Worm (Caenorhabditis elegans) whole organism, L1 larva: ENCODE results near the gene ZK1010.4.

ENCODE experiments used
- C04F5.9 ChIP-seq: sonication (generic microtip); optimal IDR thresholded peaks from 2 replicates; lab custom pipeline; 2016; ENCODE audit warnings: missing genetic modification characterization, missing compliant biosample characterization
- C34B4.2 ChIP-seq: sonication (generic microtip); optimal IDR thresholded peaks from 2 replicates; lab custom pipeline; 2017; ENCODE audit warnings: mild to moderate bottlenecking, missing genetic modification characterization, missing compliant biosample characterization
- Y116A8C.19 ChIP-seq: sonication (generic microtip); optimal IDR thresholded peaks from 2 replicates; lab custom pipeline; 2016; ENCODE audit warnings: missing compliant biosample characterization, missing genetic modification characterization, borderline replicate concordance
- aha-1 ChIP-seq: fragments of 150-350 bp; optimal IDR thresholded peaks from 2 replicates; lab custom pipeline; 2014; ENCODE audit warnings: missing biosample characterization, missing genetic modification characterization
- aly-2 ChIP-seq: fragments of 150-350 bp; optimal IDR thresholded peaks from 2 replicates; lab custom pipeline; 2014; ENCODE audit warnings: missing biosample characterization, missing genetic modification characterization
- blmp-1 ChIP-seq: fragments of 150-350 bp; optimal IDR thresholded peaks from 2 replicates; lab custom pipeline; 2014; ENCODE audit warnings: missing biosample characterization, missing genetic modification characterization
- ceh-82 ChIP-seq, 3 experiments: fragments of 150-350 bp in 1 of 3; sonication (generic microtip) in 2 of 3; optimal IDR thresholded peaks; 2 replicates each; lab custom pipeline; 2014 to 2017; ENCODE audit warnings: missing biosample characterization in 3 of 3, missing genetic modification characterization in 3 of 3
- dsc-1 ChIP-seq: sonication (generic microtip); optimal IDR thresholded peaks from 2 replicates; lab custom pipeline; 2016; ENCODE audit warnings: mild to moderate bottlenecking, missing genetic modification characterization, missing compliant biosample characterization
- efl-1 ChIP-seq, 4 experiments: fragments of 150-350 bp; optimal IDR thresholded peaks in 3 of 4; peaks in 1 of 4; 1 replicate in 1 of 4; 2 replicates in 3 of 4; lab custom pipeline; 2014; ENCODE audit warnings: missing biosample characterization in 2 of 4, missing genetic modification characterization in 2 of 4, missing genetic modification reagents in 2 of 4
- elt-2 ChIP-seq: sonication (generic microtip); optimal IDR thresholded peaks from 2 replicates; lab custom pipeline; 2016; ENCODE audit warnings: missing genetic modification characterization, mild to moderate bottlenecking, inconsistent platforms, missing compliant biosample characterization, missing genetic modification reagents
- elt-3 ChIP-seq, 6 experiments: fragments of 150-350 bp in 1 of 6; sonication (generic microtip); optimal IDR thresholded peaks; 2 replicates each; lab custom pipeline; 2017 to 2018; ENCODE audit warnings: missing biosample characterization in 6 of 6, missing genetic modification characterization in 6 of 6, inconsistent platforms in 1 of 6
- fkh-8 ChIP-seq: sonication (generic microtip); optimal IDR thresholded peaks from 2 replicates; lab custom pipeline; 2016; ENCODE audit warnings: mild to moderate bottlenecking, missing genetic modification characterization, missing compliant biosample characterization
- irx-1 ChIP-seq: sonication (generic microtip); optimal IDR thresholded peaks from 2 replicates; lab custom pipeline; 2016; ENCODE audit warnings: missing genetic modification characterization, missing compliant biosample characterization
- isw-1 ChIP-seq: fragments of 200-800 bp; sonication (Bioruptor generic); IDR thresholded peaks from 2 replicates; pipeline ENCODE4 v1.3.6; 2022; ENCODE audit warnings: missing genetic modification characterization, missing compliant biosample characterization
- lin-13 ChIP-seq: fragments of 150-350 bp; optimal IDR thresholded peaks from 2 replicates; lab custom pipeline; 2014; ENCODE audit warnings: missing biosample characterization, missing genetic modification reagents, missing genetic modification characterization
- lin-35 ChIP-seq, 2 experiments: fragments of 150-350 bp; optimal IDR thresholded peaks; 2 replicates each; lab custom pipeline; 2014; ENCODE audit warnings: missing biosample characterization in 2 of 2, missing genetic modification characterization in 2 of 2, missing genetic modification reagents in 2 of 2
- mef-2 ChIP-seq: fragments of 150-350 bp; optimal IDR thresholded peaks from 2 replicates; lab custom pipeline; 2014; ENCODE audit warnings: missing biosample characterization, missing genetic modification characterization
- mep-1 ChIP-seq: fragments of 150-350 bp; optimal IDR thresholded peaks from 2 replicates; lab custom pipeline; 2014; ENCODE audit warnings: missing biosample characterization, missing genetic modification characterization
- nhr-11 ChIP-seq: fragments of 150-350 bp; optimal IDR thresholded peaks from 2 replicates; lab custom pipeline; 2014; ENCODE audit warnings: missing biosample characterization, missing genetic modification characterization
- nhr-19 ChIP-seq: fragments of 200-800 bp; sonication (Bioruptor generic); conservative IDR thresholded peaks from 2 replicates; pipeline ENCODE4 v1.3.6; 2022; ENCODE audit warnings: missing genetic modification characterization, missing compliant biosample characterization
- nhr-47 ChIP-seq: sonication (generic microtip); optimal IDR thresholded peaks from 2 replicates; lab custom pipeline; 2016; ENCODE audit warnings: mild to moderate bottlenecking, missing genetic modification characterization, moderate library complexity, missing compliant biosample characterization
- nhr-85 ChIP-seq: sonication (generic microtip); peaks from one replicate; lab custom pipeline; 2016; ENCODE audit warnings: missing genetic modification characterization, inconsistent platforms, missing compliant biosample characterization
- nhr-90 ChIP-seq: sonication (generic microtip); optimal IDR thresholded peaks from 2 replicates; lab custom pipeline; 2016; ENCODE audit warnings: mild to moderate bottlenecking, missing genetic modification characterization, missing compliant biosample characterization; ENCODE audit not compliant: poor library complexity
- pax-3 ChIP-seq: fragments of 200-800 bp; sonication (Bioruptor generic); optimal IDR thresholded peaks from 2 replicates; lab custom pipeline; 2018; ENCODE audit warnings: mild to moderate bottlenecking, missing genetic modification characterization, moderate library complexity, missing compliant biosample characterization
- pqm-1 ChIP-seq: sonication (generic microtip); optimal IDR thresholded peaks from 3 replicates; lab custom pipeline; 2017; ENCODE audit warnings: missing biosample characterization, missing genetic modification characterization
- skn-1 ChIP-seq: fragments of 150-350 bp; optimal IDR thresholded peaks from 2 replicates; lab custom pipeline; 2014; ENCODE audit warnings: missing biosample characterization, missing genetic modification characterization
- snu-23 ChIP-seq: sonication (generic microtip); optimal IDR thresholded peaks from 2 replicates; lab custom pipeline; 2016; ENCODE audit warnings: missing genetic modification characterization, missing compliant biosample characterization
- sup-37 ChIP-seq: fragments of 200-800 bp; sonication (Bioruptor generic); optimal IDR thresholded peaks from 2 replicates; lab custom pipeline; 2018; ENCODE audit warnings: mild to moderate bottlenecking, missing genetic modification characterization, missing compliant biosample characterization
- tbx-2 ChIP-seq: sonication (generic microtip); optimal IDR thresholded peaks from 2 replicates; lab custom pipeline; 2016; ENCODE audit warnings: missing genetic modification characterization, missing compliant biosample characterization
- unc-130 ChIP-seq: fragments of 150-350 bp; optimal IDR thresholded peaks from 2 replicates; lab custom pipeline; 2017; ENCODE audit warnings: missing biosample characterization, missing genetic modification characterization, inconsistent platforms
- unc-86 ChIP-seq: sonication (generic microtip); optimal IDR thresholded peaks from 2 replicates; lab custom pipeline; 2016; ENCODE audit warnings: missing genetic modification characterization, missing compliant biosample characterization
- unc-98 ChIP-seq: fragments of 200-800 bp; sonication (Bioruptor generic); IDR thresholded peaks from 2 replicates; pipeline ENCODE4 v1.3.6; 2022; ENCODE audit warnings: missing genetic modification characterization, missing compliant biosample characterization
- vab-15 ChIP-seq: sonication (generic microtip); optimal IDR thresholded peaks from 2 replicates; lab custom pipeline; 2017; ENCODE audit warnings: missing genotype, mild to moderate bottlenecking, missing genetic modification characterization, missing compliant biosample characterization
- zag-1 ChIP-seq: fragments of 150-350 bp; optimal IDR thresholded peaks from 2 replicates; lab custom pipeline; 2014; ENCODE audit warnings: missing biosample characterization, missing genetic modification characterization
- zip-4 ChIP-seq: fragments of 200-800 bp; sonication (Bioruptor generic); optimal IDR thresholded peaks from 2 replicates; lab custom pipeline; 2018; ENCODE audit warnings: mild to moderate bottlenecking, missing genetic modification characterization, moderate library complexity, missing compliant biosample characterization

The ZK1010.4 gene

DNA sequence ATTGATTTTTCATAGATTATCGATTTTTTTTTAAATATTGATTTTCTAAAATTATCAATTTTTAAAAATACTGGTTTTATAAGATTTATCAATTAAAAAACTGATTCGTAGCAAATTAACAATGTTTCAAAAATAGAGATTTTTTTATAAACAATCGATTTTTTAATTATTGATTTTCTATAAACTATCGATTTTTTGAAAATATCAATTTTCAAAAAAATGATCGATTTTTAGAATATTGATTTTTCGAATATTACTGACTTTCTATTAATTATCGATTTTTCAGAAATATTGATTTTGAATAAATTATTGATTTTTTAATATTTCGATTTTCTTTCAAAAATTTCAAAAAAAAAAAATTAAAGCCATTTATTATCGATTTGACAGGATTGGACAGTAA, 28.3 kb upstream of the ZK1010.4 start:
- TF ChIP-seq C04F5.9 (tag; lab: Kevin White, UChicago) (no peak), lin-13 (GFP tag; lab: Kevin White, UChicago) (no peak), Y116A8C.19 (tag; lab: Kevin White, UChicago) (no peak), unc-98 (GFP tag; lab: Robert Waterston, UW) (no peak), nhr-47 (tag; lab: Kevin White, UChicago) (no peak), aha-1 (tag; lab: Kevin White, UChicago) (no peak), mef-2 (tag; lab: Kevin White, UChicago) (no peak), pqm-1 (tag; lab: Kevin White, UChicago) (no peak)

DNA sequence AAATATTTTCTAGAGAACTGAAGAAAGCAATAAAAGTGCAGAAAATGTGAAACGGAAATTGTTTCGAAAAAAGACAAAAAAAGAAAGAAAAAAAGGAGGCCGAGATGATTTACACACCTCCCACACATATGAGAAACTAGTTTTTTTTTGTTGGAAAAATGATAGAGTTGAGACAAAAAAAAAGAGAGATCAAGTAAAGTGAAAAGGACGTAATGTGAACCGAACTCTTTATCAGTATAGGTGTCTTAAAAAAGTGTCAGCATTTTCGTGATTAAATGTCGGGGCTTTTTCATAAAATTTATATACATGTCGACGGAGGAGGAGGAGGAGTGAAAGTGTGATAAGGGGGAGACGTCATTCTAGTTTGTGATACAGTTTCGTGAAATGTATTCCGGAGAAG, 21.6 kb upstream of the ZK1010.4 start:
- TF ChIP-seq unc-130 (tag; lab: Kevin White, UChicago) (no peak), nhr-19 (GFP tag; lab: Robert Waterston, UW) (no peak), snu-23 (no peak), blmp-1 (tag; lab: Kevin White, UChicago) (peak; percentile 21), fkh-8 (no peak), irx-1 (no peak), elt-3 (tag; optimal IDR thresholded peaks at IDR 0.05; lab: Kevin White, UChicago) (peak in 1 of 6 experiments; percentile 2), nhr-85 (tag; lab: Kevin White, UChicago) (peak; percentile 18), ceh-82 (tag; optimal IDR thresholded peaks at IDR 0.05; lab: Kevin White, UChicago) (no peak), aly-2 (tag; lab: Kevin White, UChicago) (no peak), aha-1 (tag; lab: Kevin White, UChicago) (no peak), mep-1 (tag; lab: Kevin White, UChicago) (no peak), nhr-90 (tag; lab: Kevin White, UChicago) (peak; percentile 9), zag-1 (tag; lab: Kevin White, UChicago) (no peak), skn-1 (tag; lab: Kevin White, UChicago) (no peak), lin-35 (GFP tag; optimal IDR thresholded peaks at IDR 0.05; lab: Kevin White, UChicago) (peak in 1 of 2 experiments; percentile 0), zip-4 (GFP tag; lab: Kevin White, UChicago) (no peak), dsc-1 (tag; lab: Kevin White, UChicago) (no peak), efl-1 (optimal IDR thresholded peaks at IDR 0.05; lab: Kevin White, UChicago) (no peak), efl-1 (GFP tag; optimal IDR thresholded peaks at IDR 0.05 in 1 of 2; lab: Kevin White, UChicago) (peak in 1 of 2 experiments; percentile 77), vab-15 (tag; lab: Kevin White, UChicago) (no peak), isw-1 (GFP tag; lab: Robert Waterston, UW) (no peak), elt-2 (tag; lab: Kevin White, UChicago) (peak; percentile 63)

DNA sequence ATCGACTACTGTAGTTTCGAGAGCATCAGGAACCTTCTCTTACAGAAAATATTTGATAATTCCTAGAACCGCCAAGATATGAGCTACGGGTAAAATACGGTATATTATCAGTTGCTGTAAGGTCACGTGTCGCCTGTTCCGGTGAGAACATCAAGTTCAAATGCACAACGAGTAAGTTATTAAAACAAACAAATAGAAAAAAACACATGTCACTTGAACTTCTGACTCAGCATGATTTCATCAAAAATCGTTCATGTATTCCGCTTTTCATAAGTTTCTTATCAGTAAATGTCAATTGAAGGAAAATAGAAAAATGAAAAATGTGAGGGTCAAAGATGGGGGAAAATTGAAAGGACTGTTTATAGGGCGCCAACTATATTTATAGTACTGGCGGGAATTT, 20.2 kb upstream of the ZK1010.4 start:
- TF ChIP-seq pax-3 (tag; lab: Kevin White, UChicago), result no peak
- no peak for TF ChIP-seq nhr-11 (tag; lab: Kevin White, UChicago)
- peak; percentile 53 for TF ChIP-seq elt-2 (tag; lab: Kevin White, UChicago)

DNA sequence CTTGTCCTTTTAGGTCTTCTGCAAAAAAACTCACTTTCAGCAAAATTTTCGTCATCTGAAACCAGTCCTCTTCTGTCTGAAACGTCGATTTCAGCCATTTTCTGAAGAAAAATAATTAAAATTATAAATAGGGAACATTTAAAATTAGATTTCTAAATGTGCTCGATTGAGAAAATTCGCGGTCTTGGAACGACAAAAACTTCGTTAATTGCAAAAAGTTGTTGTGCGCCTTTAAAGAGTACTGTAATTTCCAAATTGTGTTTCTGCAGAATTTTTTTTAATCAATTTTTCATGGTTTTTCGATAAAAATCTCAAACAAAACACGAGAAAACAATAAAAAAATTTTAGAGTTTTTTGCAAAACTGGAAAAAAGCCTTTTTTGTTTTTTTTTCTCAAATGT, 14.0 kb upstream of the ZK1010.4 start, which contains the start of gene ttm-1:
Gene ttm-1 (minus strand): TSS at position 101 of the 400 bp plus-strand sequence.
- TF ChIP-seq sup-37 (GFP tag; lab: Kevin White, UChicago) (no peak), tbx-2 (no peak), C34B4.2 (tag; lab: Kevin White, UChicago) (no peak), unc-98 (GFP tag; lab: Robert Waterston, UW) (no peak), nhr-85 (tag; lab: Kevin White, UChicago) (no peak), unc-130 (tag; lab: Kevin White, UChicago) (no peak), ceh-82 (tag; optimal IDR thresholded peaks at IDR 0.05; lab: Kevin White, UChicago) (no peak), unc-86 (tag; lab: Kevin White, UChicago) (no peak), elt-3 (tag; optimal IDR thresholded peaks at IDR 0.05; lab: Kevin White, UChicago) (no peak)
- TF ChIP-seq, all 84 proteins: peak for 0
